Worm (Caenorhabditis elegans): ENCODE results near the gene egl-4.

ce11 chrIV:1924178-1924577 is 76.3 kb downstream of the egl-4 start:
- TF ChIP-seq him-1 (tag; optimal IDR thresholded peaks at IDR 0.05) (no peak), dao-5 (tag; optimal IDR thresholded peaks at IDR 0.05) (no peak), W03F9.2 (tag; optimal IDR thresholded peaks at IDR 0.05) (no peak)

Data from whole organism, L4/young adult.